Worm (Caenorhabditis elegans): ENCODE data around the gene fbxa-77.

fbxa-77 gene

ce11 chrIII:1249111-1249583 lies at the start of gene fbxa-77, which contains the start of gene fbxa-76:
fbxa-77 (plus strand) TSS chrIII:1249475.
fbxa-76 (minus strand) TSS chrIII:1249161.
- TF ChIP-seq unc-62 (GFP tag; optimal IDR thresholded peaks at IDR 0.05), result no peak

ce11 chrIII:1201958-1202596 lies 47.2 kb upstream of the fbxa-77 start, which contains the start of the genes mrpl-45 and Y119D3B.12:
mrpl-45 (minus strand) TSS chrIII:1202008.
Y119D3B.12 (plus strand) TSS chrIII:1202546.
- no peak for TF ChIP-seq unc-62 (GFP tag; optimal IDR thresholded peaks at IDR 0.05)

- no peak for TF ChIP-seq unc-62 (GFP tag; optimal IDR thresholded peaks at IDR 0.05)
Measured at ce11 chrIII:1205421-1205820, 43.9 kb upstream of the fbxa-77 start.

ce11 chrIII:1206331-1206730 lies 42.9 kb upstream of the fbxa-77 start:
- no peak for TF ChIP-seq unc-62 (GFP tag; optimal IDR thresholded peaks at IDR 0.05)

ce11 chrIII:1207027-1207426 lies 42.2 kb upstream of the fbxa-77 start:
- TF ChIP-seq unc-62 (GFP tag; optimal IDR thresholded peaks at IDR 0.05), result no peak

ce11 chrIII:1207852-1208251 lies 41.4 kb upstream of the fbxa-77 start, which contains the start of gene orc-3:
orc-3 (plus strand) TSS chrIII:1208133.
- TF ChIP-seq unc-62 (GFP tag; optimal IDR thresholded peaks at IDR 0.05), result no peak

ce11 chrIII:1210638-1211037 lies 38.6 kb upstream of the fbxa-77 start:
- TF ChIP-seq unc-62 (GFP tag; optimal IDR thresholded peaks at IDR 0.05), result no peak

- TF ChIP-seq unc-62 (GFP tag; optimal IDR thresholded peaks at IDR 0.05), result no peak
Measured at ce11 chrIII:1214121-1214673, 35.1 kb upstream of the fbxa-77 start.

ce11 chrIII:1214680-1215079 lies 34.6 kb upstream of the fbxa-77 start, which contains the start of gene Y119D3B.21:
Y119D3B.21 (plus strand) TSS chrIII:1215000.
- TF ChIP-seq unc-62 (GFP tag; optimal IDR thresholded peaks at IDR 0.05), result no peak

- TF ChIP-seq unc-62 (GFP tag; optimal IDR thresholded peaks at IDR 0.05), result no peak
Measured at ce11 chrIII:1216096-1216495, 33.2 kb upstream of the fbxa-77 start.

- TF ChIP-seq unc-62 (GFP tag; optimal IDR thresholded peaks at IDR 0.05), result no peak
Measured at ce11 chrIII:1218221-1218620, 31.1 kb upstream of the fbxa-77 start.

ce11 chrIII:1218998-1219397 lies 30.3 kb upstream of the fbxa-77 start:
- no peak for TF ChIP-seq unc-62 (GFP tag; optimal IDR thresholded peaks at IDR 0.05)

- TF ChIP-seq unc-62 (GFP tag; optimal IDR thresholded peaks at IDR 0.05), result no peak
Measured at ce11 chrIII:1220012-1220411, 29.3 kb upstream of the fbxa-77 start.

- no peak for TF ChIP-seq unc-62 (GFP tag; optimal IDR thresholded peaks at IDR 0.05)
Measured at ce11 chrIII:1221995-1222394, 27.3 kb upstream of the fbxa-77 start.

ce11 chrIII:1223319-1224093 lies 25.8 kb upstream of the fbxa-77 start:
- no peak for TF ChIP-seq unc-62 (GFP tag; optimal IDR thresholded peaks at IDR 0.05)

ce11 chrIII:1225116-1225515 lies 24.2 kb upstream of the fbxa-77 start:
- no peak for TF ChIP-seq unc-62 (GFP tag; optimal IDR thresholded peaks at IDR 0.05)

All from whole organism, dauer.